Fruit fly (Drosophila melanogaster) whole organism, prepupa: ENCODE measurements around the gene Rab18.

Experiments
- CG11294 ChIP-seq: fragments of 200-800 bp; sonication (Bioruptor generic); IDR thresholded peaks from 2 replicates; pipeline ENCODE4 v1.3.6; 2022; ENCODE audit warnings: missing biosample characterization, missing genetic modification characterization
- Ets96B ChIP-seq: fragments of 200-800 bp; optimal IDR thresholded peaks from 2 replicates; lab custom pipeline; 2019; ENCODE audit warnings: missing biosample characterization, mild to moderate bottlenecking, missing genetic modification characterization, moderate library complexity

dm6 chrX:5671537-5672029, at the start of gene Rab18:
- no peak for TF ChIP-seq CG11294
- TF ChIP-seq Ets96B, result no peak
